Worm (Caenorhabditis elegans): ENCODE results near the gene F26F2.5.

F26F2.5 gene

ce11 chrV:20536208-20536607, 37.3 kb upstream of the F26F2.5 start, which contains the start of gene Y38H6C.15:
TSS of gene Y38H6C.15 (minus strand) at chrV:20536308.
- TF ChIP-seq ama-1 (optimal IDR thresholded peaks at IDR 0.05) (no peak), pha-4 (tag; optimal IDR thresholded peaks at IDR 0.05) (no peak), pqm-1 (tag; optimal IDR thresholded peaks at IDR 0.05) (no peak), fkh-10 (GFP tag; optimal IDR thresholded peaks at IDR 0.05) (no peak), fos-1 (tag; optimal IDR thresholded peaks at IDR 0.05) (no peak), elt-2 (tag; optimal IDR thresholded peaks at IDR 0.05) (no peak), ceh-82 (tag; optimal IDR thresholded peaks at IDR 0.05) (no peak), mml-1 (tag; optimal IDR thresholded peaks at IDR 0.05) (no peak), nhr-23 (tag; optimal IDR thresholded peaks at IDR 0.05) (no peak), egl-5 (tag; optimal IDR thresholded peaks at IDR 0.05) (no peak), egl-27 (tag; optimal IDR thresholded peaks at IDR 0.05) (no peak), ceh-28 (tag; optimal IDR thresholded peaks at IDR 0.05) (no peak), jun-1 (tag; optimal IDR thresholded peaks at IDR 0.05) (no peak)

- TF ChIP-seq nhr-25 (tag; optimal IDR thresholded peaks at IDR 0.05) (peak; percentile 49), mml-1 (tag; optimal IDR thresholded peaks at IDR 0.05) (no peak)
These were observed 34.4 kb upstream of the F26F2.5 start, which contains the start of gene Y38H6C.16 for ce11 chrV:20539055-20539454. TSS of gene Y38H6C.16 (minus strand) at chrV:20539347.

ce11 chrV:20544092-20544491, 29.4 kb upstream of the F26F2.5 start, which contains the start of gene slc-36.3:
TSS of gene slc-36.3 (minus strand) at chrV:20544192.
- TF ChIP-seq nhr-23 (tag; optimal IDR thresholded peaks at IDR 0.05) = no peak
- TF ChIP-seq ceh-9 (tag; optimal IDR thresholded peaks at IDR 0.05) = no peak
- no peak for TF ChIP-seq egl-27 (tag; optimal IDR thresholded peaks at IDR 0.05)
- no peak for TF ChIP-seq ceh-82 (tag; optimal IDR thresholded peaks at IDR 0.05)
- no peak for TF ChIP-seq nhr-28 (tag; optimal IDR thresholded peaks at IDR 0.05)
- TF ChIP-seq lin-39 (tag; optimal IDR thresholded peaks at IDR 0.05) = no peak
- no peak for TF ChIP-seq fos-1 (tag; optimal IDR thresholded peaks at IDR 0.05)
- no peak for TF ChIP-seq elt-1 (tag; optimal IDR thresholded peaks at IDR 0.05)
- no peak for TF ChIP-seq jun-1 (tag; optimal IDR thresholded peaks at IDR 0.05)
- no peak for TF ChIP-seq nfya-1 (tag; optimal IDR thresholded peaks at IDR 0.05; ENCODE audit: insufficient read depth)
- no peak for TF ChIP-seq nhr-76 (tag; optimal IDR thresholded peaks at IDR 0.05)
- no peak for TF ChIP-seq nhr-12 (tag; optimal IDR thresholded peaks at IDR 0.05)
- no peak for TF ChIP-seq ceh-28 (tag; optimal IDR thresholded peaks at IDR 0.05)
- no peak for TF ChIP-seq ama-1 (optimal IDR thresholded peaks at IDR 0.05)
- no peak for TF ChIP-seq unc-39 (tag; optimal IDR thresholded peaks at IDR 0.05)
- TF ChIP-seq eor-1 (tag; optimal IDR thresholded peaks at IDR 0.05) = no peak
- TF ChIP-seq pha-4 (tag; optimal IDR thresholded peaks at IDR 0.05) = no peak

- TF ChIP-seq egl-5 (tag; optimal IDR thresholded peaks at IDR 0.05) (no peak), nhr-11 (tag; optimal IDR thresholded peaks at IDR 0.05) (no peak), pha-4 (tag; optimal IDR thresholded peaks at IDR 0.05) (peak; percentile 16), skn-1 (tag; optimal IDR thresholded peaks at IDR 0.05) (no peak), elt-2 (tag; optimal IDR thresholded peaks at IDR 0.05) (peak; percentile 13), jun-1 (tag; optimal IDR thresholded peaks at IDR 0.05) (no peak), egl-27 (tag; optimal IDR thresholded peaks at IDR 0.05) (no peak), ztf-4 (tag; optimal IDR thresholded peaks at IDR 0.05) (no peak)
These were observed 28.9 kb upstream of the F26F2.5 start for ce11 chrV:20544610-20545009.

- TF ChIP-seq egl-27 (tag; optimal IDR thresholded peaks at IDR 0.05) (no peak), nhr-25 (tag; optimal IDR thresholded peaks at IDR 0.05) (no peak), lsy-12 (tag; optimal IDR thresholded peaks at IDR 0.05) (no peak), pqm-1 (tag; optimal IDR thresholded peaks at IDR 0.05) (peak; percentile 71), ceh-16 (tag; optimal IDR thresholded peaks at IDR 0.05) (no peak), pha-4 (tag; optimal IDR thresholded peaks at IDR 0.05) (peak; percentile 53), ceh-9 (tag; optimal IDR thresholded peaks at IDR 0.05) (no peak), tbx-2 (tag; optimal IDR thresholded peaks at IDR 0.05) (no peak), eor-1 (tag; optimal IDR thresholded peaks at IDR 0.05) (no peak), unc-62 (GFP tag; optimal IDR thresholded peaks at IDR 0.05) (no peak), elt-2 (tag; optimal IDR thresholded peaks at IDR 0.05) (peak; percentile 41), nhr-11 (tag; optimal IDR thresholded peaks at IDR 0.05) (no peak)
These were observed 27.8 kb upstream of the F26F2.5 start for ce11 chrV:20545742-20546141.

- TF ChIP-seq egl-5 (tag; optimal IDR thresholded peaks at IDR 0.05) = no peak
These were observed 26.4 kb upstream of the F26F2.5 start, which contains the start of gene Y38H6C.18 for ce11 chrV:20547048-20547447. TSS of gene Y38H6C.18 (minus strand) at chrV:20547148.
